Worm (Caenorhabditis elegans) whole organism, L2 larva: Measurements from ENCODE around the gene zzz-1.

Experiments used
- blmp-1 ChIP-seq: sonication (generic microtip); optimal IDR thresholded peaks from 2 replicates; lab custom pipeline; 2017; ENCODE audit warnings: missing genetic modification characterization, mild to moderate bottlenecking, missing compliant biosample characterization, antibody characterized with exemption, moderate library complexity; ENCODE audit not compliant: insufficient read depth
- egl-27 ChIP-seq: sonication (generic microtip); optimal IDR thresholded peaks from 3 replicates; lab custom pipeline; 2017; ENCODE audit warnings: missing biosample characterization, missing genetic modification reagents, missing genetic modification characterization

- TF ChIP-seq egl-27 = no peak
- TF ChIP-seq blmp-1 (tag; lab: Kevin White, UChicago) = peak; percentile 71
Measured at ce11 chrV:10886405-10886887, 22.5 kb downstream of the zzz-1 start, which contains the start of gene F32D8.3.
